Worm (Caenorhabditis elegans): ENCODE measurements around the gene egli-1.

ce11 chrII:9372393-9372792 is 48.6 kb downstream of the egli-1 start, which contains the start of gene C06C3.3:
- TF ChIP-seq nhr-12 (tag; optimal IDR thresholded peaks at IDR 0.05): no peak
- TF ChIP-seq lsy-2 (tag; optimal IDR thresholded peaks at IDR 0.05): no peak
- no peak for TF ChIP-seq egl-13 (tag; optimal IDR thresholded peaks at IDR 0.05)
- TF ChIP-seq elt-2 (tag; optimal IDR thresholded peaks at IDR 0.05): no peak
- TF ChIP-seq fkh-4 (tag; optimal IDR thresholded peaks at IDR 0.05; ENCODE audit: borderline replicate concordance): no peak
- no peak for TF ChIP-seq unc-86 (tag; optimal IDR thresholded peaks at IDR 0.05)
- TF ChIP-seq hlh-17 (GFP tag; optimal IDR thresholded peaks at IDR 0.05; ENCODE audit: borderline replicate concordance): no peak
- TF ChIP-seq ama-1 (optimal IDR thresholded peaks at IDR 0.05): no peak
- TF ChIP-seq lin-13 (GFP tag; optimal IDR thresholded peaks at IDR 0.05): no peak
- no peak for TF ChIP-seq blmp-1 (tag; optimal IDR thresholded peaks at IDR 0.05)
- TF ChIP-seq hlh-4 (tag; optimal IDR thresholded peaks at IDR 0.05): no peak
- no peak for TF ChIP-seq ces-1 (GFP tag; optimal IDR thresholded peaks at IDR 0.05)
- no peak for TF ChIP-seq unc-130 (tag; optimal IDR thresholded peaks at IDR 0.05)

All from whole organism, L1 larva.